Fruit fly (Drosophila melanogaster) whole organism, embryonic: ENCODE data around the gene VGlut.

Experiments used
- Awh ChIP-seq: fragments of 200-800 bp; sonication (Bioruptor generic); IDR thresholded peaks from 2 replicates; pipeline ENCODE4, ENCODE4 v1.3.6; 2022; ENCODE audit warnings: missing biosample characterization, missing genetic modification characterization
- CG1024 ChIP-seq: fragments of 200-800 bp; sonication (Bioruptor generic); IDR thresholded peaks from 2 replicates; pipeline ENCODE4 v1.3.6; 2022; ENCODE audit warnings: missing biosample characterization, missing genetic modification characterization
- CG10565 ChIP-seq: fragments of 200-800 bp; sonication (Bioruptor generic); optimal IDR thresholded peaks from 3 replicates; lab custom pipeline; 2016; ENCODE audit warnings: missing biosample characterization, mild to moderate bottlenecking, missing genetic modification characterization
- CG11560 ChIP-seq: fragments of 200-800 bp; sonication (Bioruptor generic); IDR thresholded peaks from 3 replicates; pipeline ENCODE4 v1.3.6; 2022; ENCODE audit warnings: missing biosample characterization, missing genetic modification characterization
- CG12219 ChIP-seq: fragments of 200-800 bp; sonication (Bioruptor generic); optimal IDR thresholded peaks from 3 replicates; lab custom pipeline; 2018; ENCODE audit warnings: missing biosample characterization, mild to moderate bottlenecking, missing genetic modification characterization
- CG12659 ChIP-seq: fragments of 200-800 bp; sonication (Bioruptor generic); optimal IDR thresholded peaks from 3 replicates; lab custom pipeline; 2017; ENCODE audit warnings: mild to moderate bottlenecking, missing biosample characterization, missing genetic modification reagents, missing genetic modification characterization
- CG13775 ChIP-seq: fragments of 200-800 bp; sonication (Bioruptor generic); optimal IDR thresholded peaks from 3 replicates; lab custom pipeline; 2017; ENCODE audit warnings: missing biosample characterization, mild to moderate bottlenecking, missing genetic modification characterization
- CG1603 ChIP-seq: fragments of 200-800 bp; sonication (Bioruptor generic); optimal IDR thresholded peaks from 2 replicates; lab custom pipeline; 2019; ENCODE audit warnings: missing biosample characterization, mild to moderate bottlenecking, missing genetic modification characterization, moderate library complexity
- CG16779 ChIP-seq: fragments of 200-800 bp; sonication (Bioruptor generic); IDR thresholded peaks from 2 replicates; pipeline ENCODE4 v1.3.6; 2022; ENCODE audit warnings: missing biosample characterization, missing genetic modification characterization
- CG17829 ChIP-seq: fragments of 200-800 bp; optimal IDR thresholded peaks from 2 replicates; lab custom pipeline; 2019; ENCODE audit warnings: missing biosample characterization, mild to moderate bottlenecking, missing genetic modification characterization, moderate library complexity
- CG1792 ChIP-seq: fragments of 200-800 bp; sonication (Bioruptor generic); optimal IDR thresholded peaks from 2 replicates; lab custom pipeline; 2016; ENCODE audit warnings: missing biosample characterization, missing genetic modification characterization
- CG31224 ChIP-seq: fragments of 200-800 bp; sonication (Bioruptor generic); IDR thresholded peaks from 2 replicates; pipeline ENCODE4 v1.3.6; 2022; ENCODE audit warnings: missing biosample characterization, missing genetic modification characterization
- CG31441 ChIP-seq: fragments of 200-800 bp; sonication (Bioruptor generic); IDR thresholded peaks from 2 replicates; pipeline ENCODE4 v1.3.6; 2022; ENCODE audit warnings: missing biosample characterization, missing genetic modification characterization
- CG34224 ChIP-seq: fragments of 200-800 bp; sonication (Bioruptor generic); IDR thresholded peaks from 3 replicates; pipeline ENCODE4 v1.3.6; 2022; ENCODE audit warnings: missing biosample characterization, missing genetic modification characterization; ENCODE audit not compliant: partially characterized antibody
- CG43689 ChIP-seq: fragments of 200-800 bp; sonication (Bioruptor generic); IDR thresholded peaks from 2 replicates; pipeline ENCODE4 v1.3.6; 2022; ENCODE audit warnings: missing biosample characterization, missing genetic modification characterization
- CG4854 ChIP-seq: fragments of 200-800 bp; sonication (Bioruptor generic); optimal IDR thresholded peaks from 2 replicates; lab custom pipeline; 2016; ENCODE audit warnings: missing biosample characterization, missing genetic modification characterization, inconsistent platforms
- CG6765 ChIP-seq: fragments of 200-800 bp; sonication (Bioruptor generic); optimal IDR thresholded peaks from 3 replicates; lab custom pipeline; 2017; ENCODE audit warnings: missing biosample characterization, mild to moderate bottlenecking, missing genetic modification characterization
- CG7786 ChIP-seq: fragments of 200-800 bp; sonication (Bioruptor generic); optimal IDR thresholded peaks from 2 replicates; lab custom pipeline; 2016; ENCODE audit warnings: missing biosample characterization, missing genetic modification characterization
- CTCF ChIP-seq: fragments of 200-800 bp; sonication (Bioruptor generic); optimal IDR thresholded peaks from 2 replicates; lab custom pipeline; 2017; ENCODE audit warnings: missing biosample characterization, mild to moderate bottlenecking, missing genetic modification characterization, moderate library complexity
- Fer1 ChIP-seq: fragments of 200-800 bp; sonication (Bioruptor generic); optimal IDR thresholded peaks from 2 replicates; lab custom pipeline; 2017; ENCODE audit warnings: missing biosample characterization, mild to moderate bottlenecking, missing genetic modification characterization
- Gsc ChIP-seq: fragments of 200-800 bp; sonication (Bioruptor generic); IDR thresholded peaks from 2 replicates; pipeline ENCODE4 v1.3.6; 2022; ENCODE audit warnings: missing biosample characterization, missing genetic modification characterization
- HmgZ ChIP-seq: fragments of 200-800 bp; sonication (Bioruptor generic); optimal IDR thresholded peaks from 2 replicates; lab custom pipeline; 2018; ENCODE audit warnings: missing biosample characterization, mild to moderate bottlenecking, missing genetic modification characterization
- Hmr ChIP-seq: fragments of 200-800 bp; sonication (Bioruptor generic); optimal IDR thresholded peaks from 3 replicates; lab custom pipeline; 2017; ENCODE audit warnings: mild to moderate bottlenecking, missing biosample characterization, missing genetic modification reagents, missing genetic modification characterization
- Hmx ChIP-seq: fragments of 200-800 bp; sonication (Bioruptor generic); optimal IDR thresholded peaks from 2 replicates; lab custom pipeline; 2016; ENCODE audit warnings: missing biosample characterization, missing genetic modification characterization
- Hr51 ChIP-seq, 2 experiments: fragments of 200-800 bp; sonication (Bioruptor generic); optimal IDR thresholded peaks; 2 replicates in 1 of 2; 3 replicates in 1 of 2; lab custom pipeline; 2016 to 2018; ENCODE audit warnings: missing biosample characterization in 2 of 2, missing genetic modification characterization in 2 of 2, mild to moderate bottlenecking in 1 of 2, moderate library complexity in 1 of 2
- Lim3 ChIP-seq: fragments of 200-800 bp; sonication (Bioruptor generic); IDR thresholded peaks from 2 replicates; pipeline ENCODE4 v1.3.6; 2022; ENCODE audit warnings: missing biosample characterization, missing genetic modification characterization
- MBD-R2 ChIP-seq: fragments of 200-800 bp; sonication (Bioruptor generic); IDR thresholded peaks from 2 replicates; pipeline ENCODE4 v1.3.6; 2022; ENCODE audit warnings: missing biosample characterization, missing genetic modification characterization
- Med ChIP-seq: fragments of 200-800 bp; sonication (Bioruptor generic); peaks from one replicate; lab custom pipeline; 2016; ENCODE audit warnings: missing biosample characterization, missing genetic modification characterization, mild to moderate bottlenecking, inconsistent platforms, moderate library complexity
- Side ChIP-seq: fragments of 200-800 bp; sonication (Bioruptor generic); optimal IDR thresholded peaks from 2 replicates; lab custom pipeline; 2016; ENCODE audit warnings: missing biosample characterization, missing genetic modification characterization
- Six4 ChIP-seq: fragments of 200-800 bp; sonication (Bioruptor generic); optimal IDR thresholded peaks from 2 replicates; lab custom pipeline; 2016; ENCODE audit warnings: missing biosample characterization, missing genetic modification characterization
- Spps ChIP-seq: fragments of 200-800 bp; sonication (Bioruptor generic); optimal IDR thresholded peaks from 2 replicates; lab custom pipeline; 2018; ENCODE audit warnings: missing biosample characterization, mild to moderate bottlenecking, missing genetic modification characterization
- Ssrp ChIP-seq: fragments of 200-800 bp; sonication (Bioruptor generic); optimal IDR thresholded peaks from 2 replicates; lab custom pipeline; 2018; ENCODE audit warnings: missing biosample characterization, mild to moderate bottlenecking, missing genetic modification characterization, moderate library complexity
- Trl ChIP-seq, 3 experiments: fragments of >200 bp in 2 of 3; fragments of 200-800 bp in 1 of 3; sonication (Bioruptor generic) in 1 of 3; optimal IDR thresholded peaks; 2 replicates in 1 of 3; 3 replicates in 2 of 3; lab custom pipeline; 2016 to 2017; ENCODE audit warnings: missing biosample characterization in 1 of 3, missing genetic modification characterization in 1 of 3
- ara ChIP-seq: fragments of 200-800 bp; sonication (Bioruptor generic); IDR thresholded peaks from 2 replicates; pipeline ENCODE4 v1.3.6; 2022; ENCODE audit warnings: missing biosample characterization, missing genetic modification characterization
- ato ChIP-seq: fragments of 200-800 bp; sonication (Bioruptor generic); IDR thresholded peaks from 2 replicates; pipeline ENCODE4 v1.3.6; 2022; ENCODE audit warnings: missing biosample characterization, missing genetic modification characterization; ENCODE audit not compliant: partially characterized antibody
- bigmax ChIP-seq: fragments of 200-800 bp; sonication (Bioruptor generic); optimal IDR thresholded peaks from 2 replicates; lab custom pipeline; 2018; ENCODE audit warnings: missing biosample characterization, mild to moderate bottlenecking, missing genetic modification characterization
- chm ChIP-seq: fragments of 200-800 bp; sonication (Bioruptor generic); IDR thresholded peaks from 2 replicates; pipeline ENCODE4 v1.3.6; 2022; ENCODE audit warnings: missing biosample characterization, missing genetic modification characterization
- eve ChIP-seq, 2 experiments: fragments of >200 bp; optimal IDR thresholded peaks; 2 replicates each; lab custom pipeline; 2017; ENCODE audit warnings: missing biosample characterization in 2 of 2, missing genetic modification characterization in 2 of 2
- gem ChIP-seq: fragments of 200-800 bp; sonication (Bioruptor generic); optimal IDR thresholded peaks from 2 replicates; lab custom pipeline; 2019; ENCODE audit warnings: missing biosample characterization, mild to moderate bottlenecking, missing genetic modification characterization, moderate library complexity
- h ChIP-seq: fragments of >200 bp; optimal IDR thresholded peaks from 2 replicates; lab custom pipeline; 2017
- maf-S ChIP-seq: fragments of 200-800 bp; sonication (Bioruptor generic); optimal IDR thresholded peaks from 2 replicates; lab custom pipeline; 2016; ENCODE audit warnings: missing biosample characterization, missing genetic modification characterization
- nau ChIP-seq: fragments of 200-800 bp; sonication (Bioruptor generic); optimal IDR thresholded peaks from 3 replicates; lab custom pipeline; 2017; ENCODE audit warnings: missing biosample characterization, mild to moderate bottlenecking, missing genetic modification characterization, missing genetic modification reagents
- nerfin-2 ChIP-seq: fragments of 200-800 bp; sonication (Bioruptor generic); IDR thresholded peaks from 2 replicates; pipeline ENCODE4 v1.3.6; 2022; ENCODE audit warnings: missing biosample characterization, missing genetic modification characterization; ENCODE audit not compliant: partially characterized antibody
- nom ChIP-seq: fragments of 200-800 bp; sonication (Bioruptor generic); optimal IDR thresholded peaks from 2 replicates; lab custom pipeline; 2017; ENCODE audit warnings: missing biosample characterization, missing genetic modification characterization, mild to moderate bottlenecking, moderate library complexity, missing genetic modification reagents
- org-1 ChIP-seq: fragments of 200-800 bp; sonication (Bioruptor generic); optimal IDR thresholded peaks from 2 replicates; lab custom pipeline; 2017; ENCODE audit warnings: missing biosample characterization, missing genetic modification characterization
- p53 ChIP-seq: fragments of 200-800 bp; sonication (Bioruptor generic); optimal IDR thresholded peaks from 2 replicates; lab custom pipeline; 2016; ENCODE audit warnings: missing biosample characterization, missing genetic modification characterization
- pho ChIP-seq: fragments of 200-800 bp; sonication (Bioruptor generic); optimal IDR thresholded peaks from 2 replicates; lab custom pipeline; 2016; ENCODE audit warnings: missing biosample characterization, missing genetic modification characterization
- row ChIP-seq: fragments of 200-800 bp; sonication (Bioruptor generic); IDR thresholded peaks from 3 replicates; pipeline ENCODE4 v1.3.6; 2022; ENCODE audit warnings: missing biosample characterization, missing genetic modification characterization
- sens ChIP-seq: fragments of 200-800 bp; sonication (Bioruptor generic); peaks from one replicate; lab custom pipeline; 2016; ENCODE audit warnings: missing biosample characterization, missing genetic modification characterization
- sob ChIP-seq: fragments of 200-800 bp; sonication (Bioruptor generic); IDR thresholded peaks from 2 replicates; pipeline ENCODE4 v1.3.6; 2022; ENCODE audit warnings: missing biosample characterization, missing genetic modification characterization
- tin ChIP-seq: fragments of 200-800 bp; sonication (Bioruptor generic); optimal IDR thresholded peaks from 3 replicates; lab custom pipeline; 2016; ENCODE audit warnings: missing biosample characterization, missing genetic modification characterization
- unc-4 ChIP-seq: fragments of 200-800 bp; sonication (Bioruptor generic); IDR thresholded peaks from 2 replicates; pipeline ENCODE4 v1.3.6; 2022; ENCODE audit warnings: missing biosample characterization, missing genetic modification characterization; ENCODE audit not compliant: partially characterized antibody
- zfh2 ChIP-seq: fragments of 200-800 bp; sonication (Bioruptor generic); optimal IDR thresholded peaks from 2 replicates; lab custom pipeline; 2016; ENCODE audit warnings: missing biosample characterization, missing genetic modification characterization

Gene VGlut

DNA sequence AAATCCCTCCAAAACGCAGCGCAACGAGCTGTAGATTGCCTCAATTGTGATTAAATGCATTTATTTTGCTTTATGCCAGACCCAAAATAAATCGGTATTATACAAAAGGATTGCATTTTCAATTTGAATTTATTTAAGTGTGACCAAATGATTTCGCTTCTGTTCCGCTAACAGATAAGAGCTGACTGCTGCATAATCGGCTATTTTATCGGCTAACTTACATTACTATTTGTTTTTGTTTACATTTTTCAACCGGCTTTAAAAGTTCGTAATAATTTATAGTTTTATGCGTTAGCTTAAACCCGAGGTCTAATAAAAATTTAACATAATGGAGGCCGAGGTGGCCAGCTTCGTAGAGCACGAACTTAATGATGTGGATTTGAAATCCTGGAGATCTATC lies 17.1 kb upstream of the VGlut start, which contains the start of gene PIG-Wa (continued):
- TF ChIP-seq nau: no peak
- TF ChIP-seq sens (GFP tag; lab: Kevin White, UChicago): peak; percentile 63
- no peak for TF ChIP-seq Side (GFP tag; lab: Kevin White, UChicago)
- TF ChIP-seq Hmx: no peak
- no peak for TF ChIP-seq Spps (tag; lab: Kevin White, UChicago)
- TF ChIP-seq nerfin-2: no peak
- no peak for TF ChIP-seq CG1024 (GFP tag; lab: Robert Waterston, UW)
- TF ChIP-seq CG16779 (GFP tag; lab: Robert Waterston, UW): no peak
- TF ChIP-seq ato (GFP tag; lab: Robert Waterston, UW): no peak
- TF ChIP-seq CG12659 (GFP tag; lab: Kevin White, UChicago): peak; percentile 8
- no peak for TF ChIP-seq CG6765
- TF ChIP-seq Gsc (GFP tag; lab: Robert Waterston, UW): no peak
- TF ChIP-seq CG31441: no peak
- TF ChIP-seq Hr51 (GFP tag; optimal IDR thresholded peaks at IDR 0.05; lab: Kevin White, UChicago): no peak
- TF ChIP-seq MBD-R2 (GFP tag; lab: Robert Waterston, UW): peak; percentile 96
- no peak; the same call in 1 of the 2 replicates for TF ChIP-seq sob (GFP tag; lab: Robert Waterston, UW)
- no peak for TF ChIP-seq Hmr
- TF ChIP-seq bigmax (GFP tag; lab: Kevin White, UChicago): no peak
- no peak for TF ChIP-seq nom (GFP tag; lab: Kevin White, UChicago)
- no peak for TF ChIP-seq CG4854
- no peak for TF ChIP-seq eve (GFP tag; optimal IDR thresholded peaks at IDR 0.05; lab: Kevin White, UChicago)
- TF ChIP-seq tin (GFP tag; lab: Kevin White, UChicago): no peak
- TF ChIP-seq CG13775 (GFP tag; lab: Kevin White, UChicago): no peak
- TF ChIP-seq CG1603: peak; percentile 56
- TF ChIP-seq Ssrp (tag; lab: Kevin White, UChicago): no peak
- TF ChIP-seq p53 (GFP tag; lab: Kevin White, UChicago): no peak
- TF ChIP-seq Six4: no peak
- TF ChIP-seq unc-4: no peak
- TF ChIP-seq zfh2 (GFP tag; lab: Kevin White, UChicago): no peak
- TF ChIP-seq CG11560: no peak
- TF ChIP-seq HmgZ (tag; lab: Kevin White, UChicago): peak; percentile 13
- TF ChIP-seq Lim3 (GFP tag; lab: Robert Waterston, UW): no peak
- no peak for TF ChIP-seq Fer1
- no peak for TF ChIP-seq chm (GFP tag; lab: Robert Waterston, UW)
- TF ChIP-seq CG1792 (GFP tag; lab: Kevin White, UChicago): no peak
- no peak for TF ChIP-seq gem (tag; lab: Kevin White, UChicago)
- no peak for TF ChIP-seq pho
- no peak for TF ChIP-seq Trl (optimal IDR thresholded peaks at IDR 0.05; lab: Kevin White, UChicago)
- peak; percentile 5 for TF ChIP-seq Trl (GFP tag; optimal IDR thresholded peaks at IDR 0.05; lab: Kevin White, UChicago)
- TF ChIP-seq CG31224 (GFP tag; lab: Robert Waterston, UW): no peak
- TF ChIP-seq org-1: no peak
- TF ChIP-seq CG10565 (GFP tag; lab: Kevin White, UChicago): no peak
- no peak for TF ChIP-seq maf-S
- TF ChIP-seq CG17829 (tag; lab: Kevin White, UChicago): no peak
- no peak for TF ChIP-seq CG12219 (GFP tag; lab: Kevin White, UChicago)
- TF ChIP-seq Awh (GFP tag; lab: Robert Waterston, UW): no peak
- TF ChIP-seq ara (GFP tag; lab: Robert Waterston, UW): no peak
- TF ChIP-seq CTCF: no peak
- no peak for TF ChIP-seq CG7786 (GFP tag; lab: Kevin White, UChicago)
- peak; percentile 84 for TF ChIP-seq Med
- TF ChIP-seq CG43689 (GFP tag; lab: Robert Waterston, UW): no peak
- TF ChIP-seq CG34224 (GFP tag; lab: Robert Waterston, UW): peak; percentile 59; the same call in 2 of the 3 replicates
- TF ChIP-seq row: peak; percentile 39; the same call in 1 of the 3 replicates
- no peak for TF ChIP-seq h (lab: Kevin White, UChicago)
